Worm (Caenorhabditis elegans): ENCODE results near the gene sru-27.

Gene sru-27

ce11 chrV:1541786-1542185 is 42.5 kb downstream of the sru-27 start, which contains the start of gene oac-31:
oac-31 (minus strand) TSS chrV:1541886.
- TF ChIP-seq gmeb-2 (tag; optimal IDR thresholded peaks at IDR 0.05) (no peak), ceh-19 (GFP tag; optimal IDR thresholded peaks at IDR 0.05) (no peak), hlh-6 (tag; optimal IDR thresholded peaks at IDR 0.05) (no peak), K09A11.1 (tag; optimal IDR thresholded peaks at IDR 0.05; ENCODE audit: insufficient read depth) (no peak), nhr-11 (tag; optimal IDR thresholded peaks at IDR 0.05) (no peak), sdc-2 (tag; optimal IDR thresholded peaks at IDR 0.05) (no peak), dmd-4 (tag; optimal IDR thresholded peaks at IDR 0.05; ENCODE audit: borderline replicate concordance) (no peak), pros-1 (tag; optimal IDR thresholded peaks at IDR 0.05) (no peak), che-1 (tag; optimal IDR thresholded peaks at IDR 0.05) (no peak), syd-9 (tag; optimal IDR thresholded peaks at IDR 0.05) (no peak), ceh-30 (tag; optimal IDR thresholded peaks at IDR 0.05) (no peak)

ce11 chrV:1545694-1546093 is 46.5 kb downstream of the sru-27 start, which contains the start of gene oac-32:
oac-32 (minus strand) TSS chrV:1545783.
- TF ChIP-seq Y22D7AL.16 (tag; optimal IDR thresholded peaks at IDR 0.05) (no peak), unc-3 (GFP tag; conservative IDR thresholded peaks at IDR 0.05) (no peak), unc-3 (tag; optimal IDR thresholded peaks at IDR 0.05) (no peak), hlh-30 (tag; optimal IDR thresholded peaks at IDR 0.05; ENCODE audit: insufficient read depth) (no peak), elt-2 (tag; optimal IDR thresholded peaks at IDR 0.05) (peak; percentile 25), pat-9 (tag; optimal IDR thresholded peaks at IDR 0.05) (no peak), nfya-1 (tag; optimal IDR thresholded peaks at IDR 0.05) (no peak), ahr-1 (tag; optimal IDR thresholded peaks at IDR 0.05) (no peak)

ce11 chrV:1547843-1548242 is 48.6 kb downstream of the sru-27 start, which contains the start of gene F52F10.2:
F52F10.2 (plus strand) TSS chrV:1548143.
- no peak for TF ChIP-seq K02D7.2 (tag; optimal IDR thresholded peaks at IDR 0.05)
- no peak for TF ChIP-seq ceh-45 (GFP tag; IDR thresholded peaks at IDR 0.05)
- TF ChIP-seq ceh-30 (tag; optimal IDR thresholded peaks at IDR 0.05), result no peak
